Worm (Caenorhabditis elegans) whole organism, L4 larva: ENCODE results near the gene T24H10.1.
A peak's percentile ranks its signal among the peaks of the same experiment; 100 is the strongest.

Source experiments
- F44E2.7 ChIP-seq: fragments of 200-800 bp; sonication (Bioruptor generic); IDR thresholded peaks from 2 replicates; pipeline ENCODE4 v2.1.2; 2022; ENCODE audit warnings: missing genetic modification characterization, missing compliant biosample characterization
- F49E8.2 ChIP-seq: sonication (generic microtip); optimal IDR thresholded peaks from 2 replicates; lab custom pipeline; 2016; ENCODE audit warnings: missing compliant biosample characterization, mild to moderate bottlenecking, missing genetic modification characterization, borderline replicate concordance
- Y75B8A.6 ChIP-seq: fragments of 200-800 bp; sonication (Bioruptor generic); IDR thresholded peaks from 2 replicates; pipeline ENCODE4 v1.3.6; 2022; ENCODE audit warnings: missing genetic modification reagents, missing genetic modification characterization, missing compliant biosample characterization
- ceh-82 ChIP-seq: sonication (generic microtip); optimal IDR thresholded peaks from 2 replicates; lab custom pipeline; 2017; ENCODE audit warnings: missing biosample characterization, missing genetic modification characterization
- ctbp-1 ChIP-seq: fragments of 200-800 bp; sonication (Bioruptor generic); IDR thresholded peaks from 2 replicates; pipeline ENCODE4 v1.3.6; 2022; ENCODE audit warnings: missing genetic modification reagents, missing genetic modification characterization, missing compliant biosample characterization
- daf-12 ChIP-seq: fragments of 150-350 bp; optimal IDR thresholded peaks from 2 replicates; lab custom pipeline; 2014; ENCODE audit warnings: missing biosample characterization, missing genetic modification reagents, missing genetic modification characterization
- dve-1 ChIP-seq: sonication (generic microtip); optimal IDR thresholded peaks from 2 replicates; lab custom pipeline; 2017; ENCODE audit warnings: antibody characterized with exemption, mild to moderate bottlenecking, missing genetic modification characterization, missing compliant biosample characterization; ENCODE audit not compliant: insufficient read depth
- egl-27 ChIP-seq: sonication (generic microtip); optimal IDR thresholded peaks from 3 replicates; lab custom pipeline; 2017; ENCODE audit warnings: missing biosample characterization, missing genetic modification reagents, missing genetic modification characterization
- egl-43 ChIP-seq: fragments of 200-800 bp; sonication (Bioruptor generic); IDR thresholded peaks from 2 replicates; pipeline ENCODE4 v1.3.6; 2022; ENCODE audit warnings: missing genetic modification reagents, missing genetic modification characterization, missing compliant biosample characterization
- fkh-10 ChIP-seq: fragments of 150-350 bp; optimal IDR thresholded peaks from 2 replicates; lab custom pipeline; 2014; ENCODE audit warnings: missing biosample characterization, missing genetic modification reagents, missing genetic modification characterization
- hlh-11 ChIP-seq: fragments of 200-800 bp; sonication (Bioruptor generic); optimal IDR thresholded peaks from 2 replicates; lab custom pipeline; 2018; ENCODE audit warnings: mild to moderate bottlenecking, missing genetic modification characterization, missing compliant biosample characterization
- hlh-30 ChIP-seq: sonication (generic microtip); optimal IDR thresholded peaks from 2 replicates; lab custom pipeline; 2017; ENCODE audit warnings: antibody characterized with exemption, mild to moderate bottlenecking, missing genetic modification characterization, missing compliant biosample characterization; ENCODE audit not compliant: insufficient read depth
- hmg-1.1 ChIP-seq: fragments of 200-800 bp; sonication (Bioruptor generic); IDR thresholded peaks from 2 replicates; pipeline ENCODE4 v1.3.6; 2022; ENCODE audit warnings: missing genetic modification reagents, missing genetic modification characterization, missing compliant biosample characterization
- lim-7 ChIP-seq: fragments of 200-800 bp; sonication (Bioruptor generic); IDR thresholded peaks from 2 replicates; pipeline ENCODE4 v1.3.6; 2022; ENCODE audit warnings: missing genetic modification characterization, missing compliant biosample characterization
- lin-29 ChIP-seq: fragments of 200-800 bp; sonication (Bioruptor generic); IDR thresholded peaks from 2 replicates; pipeline ENCODE4 v1.3.6; 2022; ENCODE audit warnings: missing genetic modification reagents, missing genetic modification characterization, missing compliant biosample characterization
- lin-38 ChIP-seq: fragments of 200-800 bp; sonication (Bioruptor generic); IDR thresholded peaks from 2 replicates; pipeline ENCODE4 v1.3.6; 2022; ENCODE audit warnings: missing genetic modification reagents, missing genetic modification characterization, missing compliant biosample characterization
- lin-39 ChIP-seq: fragments of 150-350 bp; optimal IDR thresholded peaks from 2 replicates; lab custom pipeline; 2014; ENCODE audit warnings: missing biosample characterization, missing genetic modification reagents, missing genetic modification characterization
- lir-3 ChIP-seq: sonication (generic microtip); optimal IDR thresholded peaks from 2 replicates; lab custom pipeline; 2016; ENCODE audit warnings: mild to moderate bottlenecking, missing genetic modification characterization, missing compliant biosample characterization
- lsy-2 ChIP-seq, 2 experiments: fragments of 150-350 bp in 1 of 2; sonication (generic microtip) in 1 of 2; optimal IDR thresholded peaks; 2 replicates each; lab custom pipeline; 2014 to 2017; ENCODE audit warnings: missing biosample characterization in 2 of 2, missing genetic modification characterization in 2 of 2
- madf-5 ChIP-seq, 2 experiments: fragments of 200-800 bp; sonication (Bioruptor generic); IDR thresholded peaks; 2 replicates each; pipeline ENCODE4 v1.3.6; 2022; ENCODE audit warnings: missing compliant biosample characterization in 2 of 2, missing genetic modification characterization in 2 of 2
- madf-9 ChIP-seq: fragments of 200-800 bp; sonication (Bioruptor generic); conservative IDR thresholded peaks from 2 replicates; pipeline ENCODE4 v1.3.6; 2022; ENCODE audit warnings: missing genetic modification reagents, missing genetic modification characterization, missing compliant biosample characterization
- mdl-1 ChIP-seq, 2 experiments: fragments of 150-350 bp in 1 of 2; sonication (generic microtip) in 1 of 2; optimal IDR thresholded peaks; 2 replicates each; lab custom pipeline; 2014 to 2017; ENCODE audit warnings: missing biosample characterization in 2 of 2, missing genetic modification characterization in 2 of 2
- nhr-102 ChIP-seq: sonication (generic microtip); optimal IDR thresholded peaks from 2 replicates; lab custom pipeline; 2016; ENCODE audit warnings: mild to moderate bottlenecking, missing genetic modification characterization, moderate library complexity, missing compliant biosample characterization
- nhr-111 ChIP-seq: fragments of 200-800 bp; sonication (Bioruptor generic); optimal IDR thresholded peaks from 2 replicates; lab custom pipeline; 2018; ENCODE audit warnings: mild to moderate bottlenecking, missing genetic modification characterization, missing compliant biosample characterization
- nhr-25 ChIP-seq: sonication (generic microtip); optimal IDR thresholded peaks from 2 replicates; lab custom pipeline; 2017; ENCODE audit warnings: missing genetic modification characterization, mild to moderate bottlenecking, missing compliant biosample characterization, antibody characterized with exemption, moderate library complexity, borderline replicate concordance; ENCODE audit not compliant: insufficient read depth
- nhr-48 ChIP-seq: sonication (generic microtip); optimal IDR thresholded peaks from 2 replicates; lab custom pipeline; 2016; ENCODE audit warnings: mild to moderate bottlenecking, missing genetic modification characterization, missing compliant biosample characterization
- nhr-6 ChIP-seq: fragments of 150-350 bp; optimal IDR thresholded peaks from 2 replicates; lab custom pipeline; 2014; ENCODE audit warnings: missing biosample characterization, missing genetic modification characterization
- nhr-77 ChIP-seq: fragments of 150-350 bp; optimal IDR thresholded peaks from 2 replicates; lab custom pipeline; 2014; ENCODE audit warnings: missing biosample characterization, missing genetic modification characterization
- php-3 ChIP-seq: fragments of 200-800 bp; sonication (Bioruptor generic); IDR thresholded peaks from 2 replicates; pipeline ENCODE4 v1.3.6; 2022; ENCODE audit warnings: missing genetic modification reagents, missing genetic modification characterization, missing compliant biosample characterization
- pqm-1 ChIP-seq: sonication (generic microtip); optimal IDR thresholded peaks from 2 replicates; lab custom pipeline; 2017; ENCODE audit warnings: missing biosample characterization, missing genetic modification characterization
- saeg-2 ChIP-seq: fragments of 200-800 bp; sonication (Bioruptor generic); IDR thresholded peaks from 2 replicates; pipeline ENCODE4 v1.3.6; 2022; ENCODE audit warnings: missing genetic modification reagents, missing genetic modification characterization, missing compliant biosample characterization
- sdz-12 ChIP-seq: fragments of 200-800 bp; sonication (Bioruptor generic); optimal IDR thresholded peaks from 2 replicates; lab custom pipeline; 2018; ENCODE audit warnings: mild to moderate bottlenecking, missing genetic modification characterization, missing compliant biosample characterization
- snpc-1.2 ChIP-seq: fragments of 200-800 bp; sonication (Bioruptor generic); IDR thresholded peaks from 2 replicates; pipeline ENCODE4 v1.3.6; 2022; ENCODE audit warnings: missing genetic modification reagents, missing genetic modification characterization, missing compliant biosample characterization
- tra-1 ChIP-seq: fragments of 200-800 bp; sonication (Bioruptor generic); IDR thresholded peaks from 2 replicates; pipeline ENCODE4 v1.3.6; 2022; ENCODE audit warnings: missing genetic modification reagents, missing genetic modification characterization, missing compliant biosample characterization
- unc-62 ChIP-seq, 3 experiments: fragments of 150-350 bp in 1 of 3; sonication (generic microtip); optimal IDR thresholded peaks in 2 of 3; peaks in 1 of 3; 1 replicate in 1 of 3; 2 replicates in 2 of 3; lab custom pipeline; 2014 to 2017; ENCODE audit warnings: missing biosample characterization in 3 of 3, missing genetic modification characterization in 3 of 3, missing genetic modification reagents in 3 of 3, missing genotype in 1 of 3
- vab-7 ChIP-seq: fragments of 200-800 bp; sonication (Bioruptor generic); IDR thresholded peaks from 2 replicates; pipeline ENCODE4 v1.3.6; 2022; ENCODE audit warnings: missing genetic modification reagents, missing genetic modification characterization, missing compliant biosample characterization
- zag-1 ChIP-seq: fragments of 150-350 bp; optimal IDR thresholded peaks from 2 replicates; lab custom pipeline; 2014; ENCODE audit warnings: missing biosample characterization, missing genetic modification characterization
- zfp-2 ChIP-seq: sonication (generic microtip); optimal IDR thresholded peaks from 2 replicates; lab custom pipeline; 2016; ENCODE audit warnings: mild to moderate bottlenecking, missing genetic modification characterization, missing compliant biosample characterization
- ztf-7 ChIP-seq: fragments of 150-350 bp; optimal IDR thresholded peaks from 2 replicates; lab custom pipeline; 2014; ENCODE audit warnings: missing biosample characterization, missing genetic modification characterization

T24H10.1 gene

ce11 chrII:9092910-9093309 lies 6.3 kb upstream of the T24H10.1 start (continued):
- TF ChIP-seq ztf-7 (tag; lab: Kevin White, UChicago) (no peak), zag-1 (tag; lab: Kevin White, UChicago) (no peak), mdl-1 (tag; optimal IDR thresholded peaks at IDR 0.05; lab: Kevin White, UChicago) (no peak), egl-27 (tag; lab: Kevin White, UChicago) (no peak), egl-43 (GFP tag; lab: Robert Waterston, UW) (no peak), Y75B8A.6 (GFP tag; lab: Robert Waterston, UW) (no peak), lir-3 (tag; lab: Kevin White, UChicago) (no peak), nhr-48 (tag; lab: Kevin White, UChicago) (no peak), lsy-2 (tag; optimal IDR thresholded peaks at IDR 0.05; lab: Kevin White, UChicago) (no peak), tra-1 (GFP tag; lab: Robert Waterston, UW) (no peak), sdz-12 (GFP tag; lab: Kevin White, UChicago) (no peak), pqm-1 (tag; lab: Kevin White, UChicago) (peak; percentile 87), lin-29 (GFP tag; lab: Robert Waterston, UW) (no peak), lin-38 (GFP tag; lab: Robert Waterston, UW) (no peak), madf-5 (GFP tag; IDR thresholded peaks at IDR 0.05; lab: Robert Waterston, UW) (no peak), madf-9 (GFP tag; lab: Robert Waterston, UW) (no peak), dve-1 (tag; lab: Kevin White, UChicago) (peak; percentile 55), snpc-1.2 (no peak), nhr-25 (tag; lab: Kevin White, UChicago) (no peak), lin-39 (tag; lab: Kevin White, UChicago) (no peak), saeg-2 (GFP tag; lab: Robert Waterston, UW) (no peak), hlh-30 (tag; lab: Kevin White, UChicago) (peak; percentile 58), fkh-10 (no peak), daf-12 (tag; lab: Kevin White, UChicago) (no peak), hmg-1.1 (GFP tag; lab: Robert Waterston, UW) (no peak), lim-7 (GFP tag; lab: Robert Waterston, UW) (no peak)

ce11 chrII:9093584-9093983 lies 5.6 kb upstream of the T24H10.1 start, which contains the start of gene C07H4.1:
Gene C07H4.1, minus strand, starts transcription at chrII:9093684.
- TF ChIP-seq madf-9 (GFP tag; lab: Robert Waterston, UW) (no peak), nhr-77 (tag; lab: Kevin White, UChicago) (no peak), mdl-1 (tag; optimal IDR thresholded peaks at IDR 0.05; lab: Kevin White, UChicago) (no peak), F49E8.2 (tag; lab: Kevin White, UChicago) (no peak), F44E2.7 (GFP tag; lab: Robert Waterston, UW) (no peak), saeg-2 (GFP tag; lab: Robert Waterston, UW) (no peak), madf-5 (GFP tag; IDR thresholded peaks at IDR 0.05; lab: Robert Waterston, UW) (no peak), nhr-6 (tag; lab: Kevin White, UChicago) (no peak), ceh-82 (no peak), hlh-11 (tag; lab: Kevin White, UChicago) (no peak), ztf-7 (tag; lab: Kevin White, UChicago) (no peak), php-3 (GFP tag; lab: Robert Waterston, UW) (no peak), zfp-2 (tag; lab: Kevin White, UChicago) (no peak), Y75B8A.6 (GFP tag; lab: Robert Waterston, UW) (no peak), lsy-2 (tag; optimal IDR thresholded peaks at IDR 0.05; lab: Kevin White, UChicago) (no peak), unc-62 (GFP tag; optimal IDR thresholded peaks at IDR 0.05 in 1 of 2; lab: Kevin White, UChicago) (no peak), unc-62 (tag; optimal IDR thresholded peaks at IDR 0.05; lab: Kevin White, UChicago) (no peak), ctbp-1 (GFP tag; lab: Robert Waterston, UW) (no peak), nhr-111 (GFP tag; lab: Kevin White, UChicago) (no peak), vab-7 (GFP tag; lab: Robert Waterston, UW) (no peak), nhr-102 (tag; lab: Kevin White, UChicago) (no peak)
